Fruit fly (Drosophila melanogaster) whole organism, embryonic: ENCODE results near the gene CG1622.

ENCODE experiments used
- Bgb ChIP-seq: fragments of 200-800 bp; sonication (Bioruptor generic); IDR thresholded peaks from 2 replicates; pipeline ENCODE4 v1.3.6; 2022; ENCODE audit warnings: missing biosample characterization, missing genetic modification characterization; ENCODE audit not compliant: partially characterized antibody
- Bteb2 ChIP-seq: fragments of 200-800 bp; sonication (Bioruptor generic); optimal IDR thresholded peaks from 2 replicates; lab custom pipeline; 2016; ENCODE audit warnings: missing biosample characterization, missing genetic modification characterization
- CG10431 ChIP-seq: fragments of 200-800 bp; sonication (Bioruptor generic); optimal IDR thresholded peaks from 3 replicates; lab custom pipeline; 2018; ENCODE audit warnings: missing biosample characterization, mild to moderate bottlenecking, missing genetic modification characterization
- CG10543 ChIP-seq: fragments of 200-800 bp; sonication (Bioruptor generic); optimal IDR thresholded peaks from 3 replicates; lab custom pipeline; 2017; ENCODE audit warnings: missing biosample characterization, mild to moderate bottlenecking, missing genetic modification characterization, moderate library complexity
- CG11398 ChIP-seq: fragments of 200-800 bp; sonication (Bioruptor generic); optimal IDR thresholded peaks from 2 replicates; lab custom pipeline; 2016; ENCODE audit warnings: missing biosample characterization, missing genetic modification characterization
- CG13296 ChIP-seq: fragments of 200-800 bp; sonication (Bioruptor generic); optimal IDR thresholded peaks from 3 replicates; lab custom pipeline; 2018; ENCODE audit warnings: missing biosample characterization, mild to moderate bottlenecking, missing genetic modification characterization
- CG14441 ChIP-seq: fragments of 200-800 bp; sonication (Bioruptor generic); IDR thresholded peaks from 2 replicates; pipeline ENCODE4 v1.3.6; 2022; ENCODE audit warnings: missing biosample characterization, missing genetic modification characterization
- CG14860 ChIP-seq: fragments of 200-800 bp; sonication (Bioruptor generic); IDR thresholded peaks from 3 replicates; pipeline ENCODE4 v1.3.6; 2022; ENCODE audit warnings: missing biosample characterization, missing genetic modification characterization; ENCODE audit not compliant: partially characterized antibody
- CG1832 ChIP-seq: fragments of 200-800 bp; sonication (Bioruptor generic); optimal IDR thresholded peaks from 2 replicates; lab custom pipeline; 2017; ENCODE audit warnings: missing biosample characterization, mild to moderate bottlenecking, missing genetic modification characterization, inconsistent platforms
- CG2678 ChIP-seq: fragments of 200-800 bp; sonication (Bioruptor generic); optimal IDR thresholded peaks from 3 replicates; lab custom pipeline; 2019; ENCODE audit warnings: missing biosample characterization, mild to moderate bottlenecking, missing genetic modification characterization, moderate library complexity
- CG4282 ChIP-seq: fragments of 200-800 bp; sonication (Bioruptor generic); optimal IDR thresholded peaks from 2 replicates; lab custom pipeline; 2016; ENCODE audit warnings: missing biosample characterization, missing genetic modification characterization
- CG4730 ChIP-seq: fragments of 200-800 bp; sonication (Bioruptor generic); IDR thresholded peaks from 2 replicates; pipeline ENCODE4 v1.3.6; 2022; ENCODE audit warnings: missing biosample characterization, missing genetic modification characterization
- CG6791 ChIP-seq: fragments of 200-800 bp; sonication (Bioruptor generic); IDR thresholded peaks from 3 replicates; pipeline ENCODE4 v1.3.6; 2022; ENCODE audit warnings: missing biosample characterization, missing genetic modification characterization; ENCODE audit not compliant: partially characterized antibody
- CG6854 ChIP-seq: fragments of 200-800 bp; sonication (Bioruptor generic); optimal IDR thresholded peaks from 3 replicates; lab custom pipeline; 2017; ENCODE audit warnings: missing biosample characterization, mild to moderate bottlenecking, missing genetic modification characterization
- CG8944 ChIP-seq: fragments of 200-800 bp; sonication (Bioruptor generic); optimal IDR thresholded peaks from 3 replicates; lab custom pipeline; 2016; ENCODE audit warnings: missing biosample characterization, missing genetic modification characterization
- Deaf1 ChIP-seq: fragments of 200-800 bp; optimal IDR thresholded peaks from 3 replicates; lab custom pipeline; 2019; ENCODE audit warnings: missing biosample characterization, mild to moderate bottlenecking, missing genetic modification characterization, moderate library complexity
- Drgx ChIP-seq: fragments of 200-800 bp; sonication (Bioruptor generic); IDR thresholded peaks from 2 replicates; pipeline ENCODE4 v1.3.6; 2022; ENCODE audit warnings: missing biosample characterization, missing genetic modification characterization
- MBD-R2 ChIP-seq: fragments of 200-800 bp; sonication (Bioruptor generic); IDR thresholded peaks from 2 replicates; pipeline ENCODE4 v1.3.6; 2022; ENCODE audit warnings: missing biosample characterization, missing genetic modification characterization
- Meics ChIP-seq: fragments of 200-800 bp; sonication (Bioruptor generic); optimal IDR thresholded peaks from 2 replicates; lab custom pipeline; 2017; ENCODE audit warnings: missing biosample characterization, mild to moderate bottlenecking, missing genetic modification characterization
- NFAT ChIP-seq: fragments of 200-800 bp; sonication (Bioruptor generic); IDR thresholded peaks from 2 replicates; pipeline ENCODE4 v1.3.6; 2022; ENCODE audit warnings: missing biosample characterization, missing genetic modification characterization
- Rfx ChIP-seq: fragments of 200-800 bp; sonication (Bioruptor generic); IDR thresholded peaks from 2 replicates; pipeline ENCODE4 v1.3.6; 2022; ENCODE audit warnings: missing biosample characterization, missing genetic modification characterization
- Rx ChIP-seq: fragments of 200-800 bp; sonication (Bioruptor generic); IDR thresholded peaks from 2 replicates; pipeline ENCODE4 v1.3.6; 2022; ENCODE audit warnings: missing biosample characterization, missing genetic modification characterization
- Sry-β ChIP-seq: fragments of 200-800 bp; sonication (Bioruptor generic); optimal IDR thresholded peaks from 2 replicates; lab custom pipeline; 2018; ENCODE audit warnings: missing biosample characterization, mild to moderate bottlenecking, missing genetic modification characterization, moderate library complexity
- TFAM ChIP-seq: fragments of 200-800 bp; sonication (Bioruptor generic); optimal IDR thresholded peaks from 2 replicates; lab custom pipeline; 2017; ENCODE audit warnings: missing biosample characterization, missing genetic modification characterization, inconsistent platforms
- Xbp1 ChIP-seq: fragments of 200-800 bp; sonication (Bioruptor generic); optimal IDR thresholded peaks from 3 replicates; lab custom pipeline; 2016; ENCODE audit warnings: missing biosample characterization, mild to moderate bottlenecking, missing genetic modification characterization
- bbx ChIP-seq: fragments of 200-800 bp; sonication (Bioruptor generic); IDR thresholded peaks from 2 replicates; pipeline ENCODE4 v1.3.6; 2022; ENCODE audit warnings: missing biosample characterization, missing genetic modification characterization; ENCODE audit not compliant: partially characterized antibody
- bsh ChIP-seq, 2 experiments: fragments of 200-800 bp; sonication (Bioruptor generic); optimal IDR thresholded peaks; 2 replicates each; lab custom pipeline; 2017 to 2018; ENCODE audit warnings: mild to moderate bottlenecking in 2 of 2, missing biosample characterization in 2 of 2, missing genetic modification characterization in 2 of 2, moderate library complexity in 1 of 2
- chif ChIP-seq, 2 experiments: fragments of 200-800 bp; sonication (Bioruptor generic); optimal IDR thresholded peaks; 3 replicates each; lab custom pipeline; 2016; ENCODE audit warnings: missing biosample characterization in 2 of 2, missing genetic modification characterization in 2 of 2
- emc ChIP-seq: fragments of 200-800 bp; sonication (Bioruptor generic); optimal IDR thresholded peaks from 2 replicates; lab custom pipeline; 2016; ENCODE audit warnings: missing biosample characterization, missing genetic modification characterization
- esg ChIP-seq: fragments of 200-800 bp; sonication (Bioruptor generic); conservative IDR thresholded peaks from 2 replicates; pipeline ENCODE4 v1.3.6; 2022; ENCODE audit warnings: missing biosample characterization, missing genetic modification characterization
- exex ChIP-seq: fragments of 200-800 bp; sonication (Bioruptor generic); optimal IDR thresholded peaks from 4 replicates; lab custom pipeline; 2018; ENCODE audit warnings: missing biosample characterization, mild to moderate bottlenecking, missing genetic modification characterization, moderate library complexity
- fd64A ChIP-seq: fragments of 200-800 bp; sonication (Bioruptor generic); optimal IDR thresholded peaks from 3 replicates; lab custom pipeline; 2018; ENCODE audit warnings: missing biosample characterization, mild to moderate bottlenecking, missing genetic modification characterization
- grau ChIP-seq: fragments of 200-800 bp; optimal IDR thresholded peaks from 3 replicates; lab custom pipeline; 2019; ENCODE audit warnings: missing biosample characterization, mild to moderate bottlenecking, missing genetic modification characterization, moderate library complexity
- hkb ChIP-seq, 2 experiments: fragments of 200-800 bp in 1 of 2; fragments of >200 bp in 1 of 2; sonication (Bioruptor generic) in 1 of 2; IDR thresholded peaks in 1 of 2; optimal IDR thresholded peaks in 1 of 2; 2 replicates each; pipeline versions ENCODE4 v1.3.6 to Lab custom; 2017 to 2022; ENCODE audit warnings: missing biosample characterization in 1 of 2, missing genetic modification characterization in 1 of 2
- kay ChIP-seq: fragments of 200-800 bp; sonication (Bioruptor generic); optimal IDR thresholded peaks from 2 replicates; lab custom pipeline; 2016; ENCODE audit warnings: missing biosample characterization, missing genetic modification characterization
- lbe ChIP-seq: fragments of 200-800 bp; sonication (Bioruptor generic); optimal IDR thresholded peaks from 2 replicates; lab custom pipeline; 2016; ENCODE audit warnings: missing biosample characterization, mild to moderate bottlenecking, missing genetic modification characterization
- nerfin-2 ChIP-seq: fragments of 200-800 bp; sonication (Bioruptor generic); IDR thresholded peaks from 2 replicates; pipeline ENCODE4 v1.3.6; 2022; ENCODE audit warnings: missing biosample characterization, missing genetic modification characterization; ENCODE audit not compliant: partially characterized antibody
- pita ChIP-seq: fragments of 200-800 bp; sonication (Bioruptor generic); optimal IDR thresholded peaks from 2 replicates; lab custom pipeline; 2017; ENCODE audit warnings: missing biosample characterization, mild to moderate bottlenecking, missing genetic modification characterization
- sc ChIP-seq, 3 experiments: fragments of >200 bp in 2 of 3; fragments of 200-800 bp in 1 of 3; sonication (Bioruptor generic) in 1 of 3; optimal IDR thresholded peaks; 2 replicates in 2 of 3; 3 replicates in 1 of 3; lab custom pipeline; 2017; ENCODE audit warnings: mild to moderate bottlenecking in 1 of 3, missing biosample characterization in 1 of 3, missing genetic modification characterization in 1 of 3, missing genetic modification reagents in 1 of 3
- scrt ChIP-seq: fragments of 200-800 bp; sonication (Bioruptor generic); optimal IDR thresholded peaks from 2 replicates; lab custom pipeline; 2018; ENCODE audit warnings: missing biosample characterization, mild to moderate bottlenecking, missing genetic modification characterization, moderate library complexity
- slbo ChIP-seq: fragments of 200-800 bp; sonication (Bioruptor generic); IDR thresholded peaks from 2 replicates; pipeline ENCODE4 v1.3.6; 2022; ENCODE audit warnings: missing biosample characterization, missing genetic modification characterization
- stc ChIP-seq: fragments of 200-800 bp; sonication (Bioruptor generic); IDR thresholded peaks from 2 replicates; pipeline ENCODE4 v1.3.6; 2022; ENCODE audit warnings: missing biosample characterization, missing genetic modification characterization
- tgo ChIP-seq: fragments of 200-800 bp; sonication (Bioruptor generic); IDR thresholded peaks from 3 replicates; pipeline ENCODE4 v1.3.6; 2022; ENCODE audit warnings: missing biosample characterization, missing genetic modification characterization
- tll ChIP-seq, 2 experiments: fragments of 200-800 bp in 1 of 2; fragments of >200 bp in 1 of 2; sonication (Bioruptor generic) in 1 of 2; optimal IDR thresholded peaks; 2 replicates each; lab custom pipeline; 2017 to 2019; ENCODE audit warnings: missing biosample characterization in 2 of 2, missing genetic modification characterization in 2 of 2, mild to moderate bottlenecking in 1 of 2, moderate library complexity in 1 of 2
- tna ChIP-seq: fragments of 200-800 bp; sonication (Bioruptor generic); IDR thresholded peaks from 2 replicates; pipeline ENCODE4 v1.3.6; 2022; ENCODE audit warnings: missing biosample characterization, missing genetic modification characterization; ENCODE audit not compliant: partially characterized antibody

Gene CG1622

DNA sequence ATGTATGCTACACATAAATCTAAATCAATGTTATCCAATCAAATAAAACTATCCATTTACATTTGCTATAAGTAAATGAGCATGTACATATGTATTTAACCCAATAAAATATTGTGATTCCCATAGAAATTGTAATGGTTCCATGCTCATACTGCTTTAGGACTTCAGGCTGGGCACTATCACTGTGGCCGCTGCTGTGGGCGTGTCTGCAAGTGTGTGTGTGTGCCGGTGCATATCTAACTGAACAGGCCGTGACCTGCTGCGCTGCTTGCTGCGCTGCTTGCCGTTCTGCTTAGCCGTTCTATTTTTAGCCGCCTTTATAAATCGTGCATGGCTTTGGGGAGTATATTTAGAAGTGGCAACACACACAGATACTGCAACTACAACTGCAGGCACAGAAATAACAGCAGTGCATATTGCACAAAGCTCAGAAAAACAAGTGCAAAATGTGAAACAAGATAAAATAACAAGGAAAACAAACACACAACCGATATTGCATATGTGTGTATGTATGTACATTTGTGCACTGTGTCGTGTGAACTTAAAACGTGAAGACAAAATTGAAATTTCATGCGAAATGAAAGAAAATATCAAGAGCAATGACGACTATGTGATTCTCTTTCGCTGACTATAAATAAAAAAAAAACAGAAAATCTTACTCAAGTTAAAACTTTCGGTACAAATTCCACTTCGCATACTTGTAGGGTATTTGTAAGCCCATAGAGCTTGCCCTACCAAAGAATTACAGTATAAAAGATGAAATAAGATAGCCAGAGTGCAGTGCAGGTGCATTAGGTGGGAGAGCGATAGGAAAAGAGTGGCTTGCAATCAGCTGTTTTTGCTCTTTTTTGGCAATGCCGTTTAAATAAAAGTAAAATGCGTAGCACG, 19.1 kb upstream of the CG1622 start (continued):
- TF ChIP-seq exex = no peak
- TF ChIP-seq Bgb (GFP tag; lab: Robert Waterston, UW) = no peak
- peak; percentile 43; the same call in 1 of the 2 replicates for TF ChIP-seq stc (GFP tag; lab: Robert Waterston, UW)
- no peak for TF ChIP-seq CG10543 (GFP tag; lab: Kevin White, UChicago)
- peak; percentile 5 for TF ChIP-seq scrt (GFP tag; lab: Kevin White, UChicago)
- TF ChIP-seq TFAM (GFP tag; lab: Kevin White, UChicago) = no peak
- TF ChIP-seq Drgx (GFP tag; lab: Robert Waterston, UW) = peak; percentile 35; the same call in 1 of the 2 replicates
- TF ChIP-seq Rx (GFP tag; lab: Robert Waterston, UW) = no peak
- no peak for TF ChIP-seq nerfin-2
- no peak for TF ChIP-seq CG10431
- TF ChIP-seq fd64A (GFP tag; lab: Kevin White, UChicago) = no peak
- no peak for TF ChIP-seq Bteb2 (GFP tag; lab: Kevin White, UChicago)
- no peak for TF ChIP-seq CG14860 (GFP tag; lab: Robert Waterston, UW)
- TF ChIP-seq Deaf1 = no peak
- TF ChIP-seq pita (GFP tag; lab: Kevin White, UChicago) = no peak
- TF ChIP-seq sc (optimal IDR thresholded peaks at IDR 0.05; lab: Kevin White, UChicago) = no peak
- TF ChIP-seq sc (GFP tag; optimal IDR thresholded peaks at IDR 0.05; lab: Kevin White, UChicago) = no peak
- TF ChIP-seq Sry-β (GFP tag; lab: Kevin White, UChicago) = no peak
- peak; percentile 60; the same call in 1 of the 2 replicates for TF ChIP-seq slbo (GFP tag; lab: Robert Waterston, UW)
- TF ChIP-seq CG6854 = no peak
- TF ChIP-seq grau (tag; lab: Kevin White, UChicago) = peak; percentile 49
- TF ChIP-seq hkb (optimal IDR thresholded peaks at IDR 0.05; lab: Kevin White, UChicago) = no peak
- 0 out of 2 replicates have a peak, but pooled peaks have one; percentile 30 for TF ChIP-seq hkb (GFP tag; IDR thresholded peaks at IDR 0.05; lab: Robert Waterston, UW)
- 0 out of 3 replicates have a peak, but pooled peaks have one; percentile 30 for TF ChIP-seq CG6791 (GFP tag; lab: Robert Waterston, UW)
- TF ChIP-seq tna (GFP tag; lab: Robert Waterston, UW) = no peak
- TF ChIP-seq Rfx (GFP tag; lab: Robert Waterston, UW) = no peak
- TF ChIP-seq CG2678 = no peak
- TF ChIP-seq CG4282 = no peak
- peak; percentile 8 for TF ChIP-seq Xbp1
- TF ChIP-seq esg (GFP tag; lab: Robert Waterston, UW) = no peak
- no peak for TF ChIP-seq CG4730 (GFP tag; lab: Robert Waterston, UW)
- TF ChIP-seq CG13296 (GFP tag; lab: Kevin White, UChicago) = no peak
- TF ChIP-seq tll (GFP tag; optimal IDR thresholded peaks at IDR 0.05; lab: Kevin White, UChicago) = no peak
- TF ChIP-seq CG1832 = no peak
- 0 out of 2 replicates have a peak, but pooled peaks have one; percentile 11 for TF ChIP-seq bbx (GFP tag; lab: Robert Waterston, UW)
- peak; percentile 34 for TF ChIP-seq lbe (GFP tag; lab: Kevin White, UChicago)
- no peak for TF ChIP-seq CG8944 (GFP tag; lab: Kevin White, UChicago)
- 0 out of 2 replicates have a peak, but pooled peaks have one; percentile 11 for TF ChIP-seq NFAT (GFP tag; lab: Robert Waterston, UW)
- peak; percentile 30; the same call in 1 of the 2 replicates for TF ChIP-seq CG14441 (GFP tag; lab: Robert Waterston, UW)
- no peak for TF ChIP-seq CG11398 (GFP tag; lab: Kevin White, UChicago)
- TF ChIP-seq tgo (GFP tag; lab: Robert Waterston, UW) = no peak
- peak in 1 of 2 experiments; percentile 30 for TF ChIP-seq bsh (GFP tag; optimal IDR thresholded peaks at IDR 0.05; lab: Kevin White, UChicago)
- TF ChIP-seq Meics (GFP tag; lab: Kevin White, UChicago) = peak; percentile 9
- no peak for TF ChIP-seq chif (GFP tag; optimal IDR thresholded peaks at IDR 0.05; lab: Kevin White, UChicago)
- TF ChIP-seq MBD-R2 (GFP tag; lab: Robert Waterston, UW) = no peak
- TF ChIP-seq kay (GFP tag; lab: Kevin White, UChicago) = no peak
- TF ChIP-seq emc (GFP tag; lab: Kevin White, UChicago) = no peak
